Fruit fly (Drosophila melanogaster): ENCODE data around the gene Ugt303A1.

DNA sequence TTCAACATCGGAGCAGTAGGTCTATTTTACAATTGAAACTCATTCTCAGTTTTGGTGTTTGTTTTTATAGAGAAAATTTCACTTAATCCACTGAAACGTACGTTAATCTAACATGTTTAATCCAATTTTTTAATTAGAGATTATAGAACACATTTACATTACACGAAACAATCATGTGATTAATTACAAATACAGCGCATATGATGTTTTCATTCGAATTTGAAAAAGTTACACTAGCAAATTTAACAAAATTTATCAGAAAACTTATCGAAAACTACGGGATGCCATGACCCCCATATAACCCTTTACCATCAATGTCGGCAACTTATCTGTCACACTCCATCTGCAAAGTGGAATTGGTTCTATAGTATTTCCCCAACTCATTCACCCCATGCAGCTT lies 30.2 kb upstream of the Ugt303A1 start, which contains the start of gene CheA86a:
- no peak for TF ChIP-seq Doc3 (GFP tag; IDR thresholded peaks at IDR 0.05; ENCODE audit: partially characterized antibody)
- no peak for TF ChIP-seq caup (GFP tag; optimal IDR thresholded peaks at IDR 0.05; ENCODE audit: severe bottlenecking)
- TF ChIP-seq croc (GFP tag; conservative IDR thresholded peaks at IDR 0.05) = no peak
- no peak for TF ChIP-seq CG18476 (GFP tag; optimal IDR thresholded peaks at IDR 0.05)
- TF ChIP-seq CG1602 (GFP tag; optimal IDR thresholded peaks at IDR 0.05) = no peak
